Fruit fly (Drosophila melanogaster): ENCODE results near the gene CG16743.

Gene CG16743

DNA sequence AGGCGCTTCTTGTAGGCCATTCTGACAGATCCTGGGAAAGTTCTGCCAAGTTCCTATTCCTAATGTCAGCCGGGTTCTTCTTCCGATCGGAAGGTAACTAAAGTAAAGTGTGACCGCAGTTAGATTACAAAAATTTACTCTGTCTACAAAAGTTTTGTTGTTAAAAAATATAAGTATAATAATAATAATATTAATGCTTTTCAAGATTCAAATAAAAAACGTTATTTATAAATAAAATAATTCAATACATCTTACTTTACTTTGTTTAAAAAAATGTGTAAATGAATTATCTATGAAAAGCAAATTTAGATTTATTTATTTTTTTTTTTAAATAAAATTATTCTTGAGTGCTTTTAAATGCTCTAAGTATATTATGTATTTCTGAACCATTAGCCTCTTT, 3.1 kb downstream of the CG16743 start, which contains the start of gene abo:
Gene abo (minus strand): TSS at position 101 of the 400 bp plus-strand sequence.
- TF ChIP-seq Hr38 (GFP tag; optimal IDR thresholded peaks at IDR 0.05), result no peak
- TF ChIP-seq Hr4 (GFP tag; optimal IDR thresholded peaks at IDR 0.05), result no peak
- TF ChIP-seq CG10669 (GFP tag; optimal IDR thresholded peaks at IDR 0.05), result no peak
- TF ChIP-seq CG31627 (GFP tag; optimal IDR thresholded peaks at IDR 0.05), result no peak

DNA sequence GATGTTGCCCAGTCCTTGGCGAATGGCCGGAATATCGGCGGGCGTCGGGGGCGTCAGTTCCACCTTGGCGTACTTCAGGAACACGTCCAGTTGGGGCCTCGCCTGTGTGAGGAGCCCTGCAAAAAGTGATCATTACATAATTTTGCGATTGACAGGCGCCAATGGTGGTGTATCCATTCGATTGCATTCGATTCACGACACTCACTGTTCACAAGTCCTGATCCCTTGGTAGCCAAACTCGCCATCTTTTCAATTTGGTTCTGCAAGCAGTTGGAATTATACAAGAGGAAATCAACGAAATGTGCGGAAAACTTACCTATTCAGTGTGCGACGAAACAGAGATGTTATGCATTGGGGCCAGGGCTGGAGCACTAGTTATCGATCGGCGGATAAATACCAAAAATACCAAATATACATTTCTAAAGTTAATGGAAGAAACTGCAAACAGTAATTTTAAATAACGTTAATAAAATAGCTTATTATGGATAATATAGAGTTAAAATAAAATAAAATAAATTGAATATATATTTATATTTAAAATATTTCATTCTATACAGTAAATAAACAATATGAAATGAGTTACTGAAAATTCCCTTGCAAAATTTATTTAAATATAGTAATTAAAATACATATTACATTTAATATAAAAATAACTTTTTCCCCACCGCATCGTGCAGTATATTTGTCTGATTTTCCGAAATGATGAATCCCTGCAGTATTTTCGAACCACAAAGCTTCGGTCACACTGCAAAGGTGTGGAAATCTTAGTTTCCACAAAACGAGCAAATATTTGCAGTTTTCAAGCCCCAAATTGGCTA, 4.2 kb downstream of the CG16743 start, which contains the start of the genes ATPsynG and SCAR:
Gene ATPsynG (minus strand): TSS at position 354 of the 818 bp plus-strand sequence.
Gene SCAR (plus strand): TSS at position 727 of the 818 bp plus-strand sequence.
- TF ChIP-seq CG34406 (GFP tag; optimal IDR thresholded peaks at IDR 0.05) (no peak), Eip78C (GFP tag) (peak; percentile 34), vri (GFP tag; optimal IDR thresholded peaks at IDR 0.05) (peak; percentile 78)

DNA sequence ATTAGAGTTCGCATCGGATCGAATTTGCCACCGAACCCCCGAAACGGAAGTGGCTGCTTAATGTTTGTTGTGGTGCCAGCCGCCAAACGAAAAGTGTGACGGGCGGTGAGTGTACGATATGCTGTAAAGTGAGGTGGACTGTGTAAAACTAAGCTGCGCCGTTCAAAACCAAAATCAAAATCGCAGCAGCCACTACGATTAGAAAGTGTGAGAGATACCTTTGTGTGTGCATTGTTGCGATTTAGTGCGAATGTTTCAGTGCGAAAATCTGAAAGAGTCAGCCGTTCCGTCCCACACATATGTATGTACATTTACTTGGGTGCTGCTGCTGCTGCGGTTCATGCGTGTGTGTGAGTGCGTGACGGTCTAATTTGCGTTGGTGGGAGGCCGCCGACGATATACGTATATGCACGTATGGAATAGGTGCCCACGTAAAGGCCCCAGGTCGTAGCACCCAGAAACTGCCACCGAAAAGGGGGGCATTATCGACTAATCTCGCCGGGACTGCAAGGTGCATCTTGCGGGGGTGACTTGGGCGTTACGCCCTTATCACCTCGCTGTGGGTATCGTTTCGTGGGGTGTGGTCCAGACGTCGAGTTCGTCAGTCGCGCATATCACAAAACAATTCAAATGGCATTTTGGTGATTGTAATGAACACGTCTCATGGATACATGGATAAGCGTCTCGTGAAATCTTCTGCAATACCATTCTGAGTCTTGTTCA, 4.9 kb downstream of the CG16743 start:
- TF ChIP-seq CG11294 (GFP tag; IDR thresholded peaks at IDR 0.05) (no peak), Met (GFP tag; optimal IDR thresholded peaks at IDR 0.05) (no peak), esn (GFP tag; optimal IDR thresholded peaks at IDR 0.05) (peak; percentile 16), Sox14 (GFP tag; optimal IDR thresholded peaks at IDR 0.05) (no peak), CG6854 (GFP tag; optimal IDR thresholded peaks at IDR 0.05) (peak; percentile 55), Eip78C (GFP tag) (peak; percentile 34)

DNA sequence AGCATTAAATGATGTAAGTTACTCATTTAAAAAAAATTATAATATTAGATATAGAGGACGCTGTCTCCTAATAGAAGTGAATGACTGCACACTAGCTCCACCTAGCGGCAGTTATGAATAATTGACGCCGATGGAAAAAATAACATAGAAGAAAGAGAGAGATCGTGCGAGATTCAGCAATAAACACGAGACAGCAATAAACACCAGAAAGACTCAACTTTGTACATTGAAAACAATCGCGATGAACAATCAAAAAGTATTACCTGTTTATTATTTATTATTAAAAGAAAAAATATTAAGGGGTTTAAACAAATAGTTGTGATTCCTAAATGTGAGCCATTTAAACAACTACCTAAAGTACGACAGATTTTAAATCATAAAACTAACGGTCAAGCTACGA, 14.1 kb downstream of the CG16743 start:
- peak; percentile 13 for TF ChIP-seq Eip75B (GFP tag; optimal IDR thresholded peaks at IDR 0.05)
- TF ChIP-seq Eip78C (GFP tag), result peak; percentile 84
- no peak for TF ChIP-seq ss (GFP tag; optimal IDR thresholded peaks at IDR 0.05)
- no peak for TF ChIP-seq lz (GFP tag; optimal IDR thresholded peaks at IDR 0.05)
- peak; percentile 22; the same call in 1 of the 2 replicates for TF ChIP-seq CG15336 (GFP tag; IDR thresholded peaks at IDR 0.05)
- no peak for TF ChIP-seq CG11902 (GFP tag; optimal IDR thresholded peaks at IDR 0.05)
- TF ChIP-seq Hr4 (GFP tag; optimal IDR thresholded peaks at IDR 0.05), result peak; percentile 64
- peak; percentile 29 for TF ChIP-seq CG11762 (GFP tag; optimal IDR thresholded peaks at IDR 0.05; ENCODE audit: insufficient read depth)
- TF ChIP-seq Ets96B (tag; optimal IDR thresholded peaks at IDR 0.05), result peak; percentile 13
- no peak for TF ChIP-seq Sox14 (GFP tag; optimal IDR thresholded peaks at IDR 0.05)
- TF ChIP-seq dac (GFP tag; optimal IDR thresholded peaks at IDR 0.05), result peak; percentile 2
- peak; percentile 5 for TF ChIP-seq CG3032 (tag; optimal IDR thresholded peaks at IDR 0.05)

DNA sequence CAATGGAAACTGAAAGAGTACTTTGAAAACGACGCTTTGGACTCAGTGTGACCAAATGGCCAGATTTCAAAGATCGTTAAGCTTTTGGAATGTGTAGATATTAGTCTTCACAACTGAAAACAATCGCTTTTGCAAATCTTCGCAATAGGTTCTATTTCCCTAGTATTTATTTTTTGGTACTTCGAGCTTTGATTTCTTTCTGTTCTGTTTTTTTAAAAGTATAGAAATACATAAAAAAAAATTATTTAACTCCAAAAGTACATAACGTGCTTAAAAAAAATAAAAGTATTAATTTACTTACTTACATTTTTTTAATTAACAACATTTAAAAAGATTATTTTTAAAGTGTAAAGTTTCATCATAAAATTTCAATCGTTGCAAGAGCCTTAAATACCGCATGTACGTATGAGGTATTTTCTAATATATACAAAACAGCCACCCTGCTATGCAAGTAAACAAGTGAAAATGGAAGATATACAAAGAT, 15.3 kb downstream of the CG16743 start, which contains the start of the genes piwi and CG12253:
Gene piwi (minus strand): TSS at position 51 of the 484 bp plus-strand sequence.
Gene CG12253 (plus strand): TSS at position 437 of the 484 bp plus-strand sequence.
- TF ChIP-seq CG8119 (GFP tag; IDR thresholded peaks at IDR 0.05) (peak; percentile 88; the same call in 2 of the 3 replicates), OdsH (GFP tag; optimal IDR thresholded peaks at IDR 0.05) (peak; percentile 81), dsx (GFP tag; optimal IDR thresholded peaks at IDR 0.05; ENCODE audit: poor library complexity, severe bottlenecking) (no peak), CG16779 (tag; optimal IDR thresholded peaks at IDR 0.05) (no peak), Ets21C (GFP tag; optimal IDR thresholded peaks at IDR 0.05) (peak; percentile 50), svp (GFP tag) (no peak), Sox15 (GFP tag; optimal IDR thresholded peaks at IDR 0.05) (peak; percentile 63), Smox (GFP tag; optimal IDR thresholded peaks at IDR 0.05) (no peak), CG1621 (tag; optimal IDR thresholded peaks at IDR 0.05) (no peak), acj6 (GFP tag; optimal IDR thresholded peaks at IDR 0.05) (peak; percentile 77), esn (GFP tag; optimal IDR thresholded peaks at IDR 0.05) (peak; percentile 79), CG11902 (GFP tag; optimal IDR thresholded peaks at IDR 0.05) (peak; percentile 18), Hr39 (GFP tag; optimal IDR thresholded peaks at IDR 0.05) (no peak), CG10631 (GFP tag; optimal IDR thresholded peaks at IDR 0.05) (peak; percentile 82), fkh (GFP tag; optimal IDR thresholded peaks at IDR 0.05) (peak; percentile 69), CG15336 (GFP tag; IDR thresholded peaks at IDR 0.05) (peak; percentile 84), Lpt (GFP tag; optimal IDR thresholded peaks at IDR 0.05) (no peak), fd59A (GFP tag; optimal IDR thresholded peaks at IDR 0.05) (peak; percentile 37), CG34406 (GFP tag; optimal IDR thresholded peaks at IDR 0.05) (no peak), CG32006 (GFP tag; optimal IDR thresholded peaks at IDR 0.05) (no peak), fd85E (GFP tag; optimal IDR thresholded peaks at IDR 0.05) (no peak), topi (GFP tag; optimal IDR thresholded peaks at IDR 0.05) (peak; percentile 55), CG3032 (tag; optimal IDR thresholded peaks at IDR 0.05) (peak; percentile 54), CG9139 (GFP tag; optimal IDR thresholded peaks at IDR 0.05) (no peak)

All from whole organism, prepupa.